Worm (Caenorhabditis elegans) whole organism, dauer: ENCODE data around the gene K02F6.3.
"Not testable (repeated sequence)": the region's sequence is repeated elsewhere in the genome, so short reads cannot be mapped to it uniquely, and the experiment has no call there.

Source experiments
- unc-62 ChIP-seq: sonication (generic microtip); optimal IDR thresholded peaks from 2 replicates; lab custom pipeline; 2017; ENCODE audit warnings: missing biosample characterization, missing genetic modification reagents, missing genetic modification characterization

K02F6.3 gene

DNA sequence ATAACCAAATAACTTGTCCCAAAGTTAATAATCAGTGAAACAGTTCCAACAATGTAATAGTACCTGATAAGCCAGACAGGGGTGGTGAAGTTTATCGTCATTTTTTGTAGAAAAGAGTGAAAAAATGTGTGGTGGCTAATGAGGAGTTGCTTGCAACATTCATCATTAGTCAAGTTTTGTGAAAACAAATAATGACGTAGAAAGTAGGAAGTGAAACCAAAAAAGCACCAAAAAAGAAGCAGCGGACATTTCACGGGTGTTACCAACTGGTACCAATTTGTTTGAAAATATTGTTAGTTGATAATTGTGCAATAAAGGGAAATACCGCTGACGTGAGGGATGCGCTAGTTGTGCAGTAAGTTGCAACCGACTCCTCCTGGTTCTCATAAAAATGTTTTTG is 39.5 kb downstream of the K02F6.3 start, which contains the start of gene sri-36:
sri-36 (minus strand) TSS at position 101 of the 400 bp plus-strand sequence.
- no peak for TF ChIP-seq unc-62 (GFP tag; lab: Kevin White, UChicago)

- TF ChIP-seq unc-62 (GFP tag; lab: Kevin White, UChicago), result no peak
These were observed 41.0 kb downstream of the K02F6.3 start, which contains the start of the genes F33H12.7 and sri-39 for ce11 chrII:2586861-2587554. Gene F33H12.7, minus strand, starts transcription at chrII:2586911. Gene sri-39, plus strand, starts transcription at chrII:2587504.

ce11 chrII:2600176-2600575 is 54.2 kb downstream of the K02F6.3 start, which contains the start of gene F33H12.1:
Gene F33H12.1, plus strand, starts transcription at chrII:2600476.
- TF ChIP-seq unc-62 (GFP tag; lab: Kevin White, UChicago), result not testable (repeated sequence)

ce11 chrII:2600931-2601330 is 54.9 kb downstream of the K02F6.3 start:
- TF ChIP-seq unc-62 (GFP tag; lab: Kevin White, UChicago), result no peak
